Worm (Caenorhabditis elegans) whole organism, early embryonic: ENCODE results near the gene yif-1.

Source experiments
- B0310.2 ChIP-seq: sonication (generic microtip); optimal IDR thresholded peaks from 2 replicates; lab custom pipeline; 2016; ENCODE audit warnings: mild to moderate bottlenecking, missing genetic modification characterization, missing compliant biosample characterization
- F13C5.2 ChIP-seq: sonication (generic microtip); optimal IDR thresholded peaks from 2 replicates; lab custom pipeline; 2017; ENCODE audit warnings: mild to moderate bottlenecking, missing genetic modification characterization, inconsistent platforms, missing compliant biosample characterization
- aly-1 ChIP-seq: sonication (generic microtip); optimal IDR thresholded peaks from 2 replicates; lab custom pipeline; 2016; ENCODE audit warnings: missing genetic modification characterization, missing compliant biosample characterization
- ama-1 ChIP-seq: fragments of 150-350 bp; optimal IDR thresholded peaks from 2 replicates; lab custom pipeline; 2014
- ceh-13 ChIP-seq: fragments of 200-800 bp; sonication (Bioruptor generic); optimal IDR thresholded peaks from 2 replicates; lab custom pipeline; 2018; ENCODE audit warnings: mild to moderate bottlenecking, missing genetic modification characterization, missing compliant biosample characterization
- ceh-36 ChIP-seq: sonication (generic microtip); optimal IDR thresholded peaks from 2 replicates; lab custom pipeline; 2016; ENCODE audit warnings: missing genetic modification characterization, inconsistent platforms, missing compliant biosample characterization
- ets-7 ChIP-seq: sonication (generic microtip); optimal IDR thresholded peaks from 2 replicates; lab custom pipeline; 2016; ENCODE audit warnings: missing genotype, missing genetic modification characterization, missing compliant biosample characterization
- flt-1 ChIP-seq: fragments of 200-800 bp; sonication (Bioruptor generic); IDR thresholded peaks from 2 replicates; pipeline ENCODE4 v1.3.6; 2022; ENCODE audit warnings: missing genetic modification characterization, missing compliant biosample characterization
- hmbx-1 ChIP-seq: sonication (generic microtip); optimal IDR thresholded peaks from 2 replicates; lab custom pipeline; 2016; ENCODE audit warnings: mild to moderate bottlenecking, missing genetic modification characterization, missing compliant biosample characterization
- hmg-4 ChIP-seq: fragments of 200-800 bp; sonication (Bioruptor generic); optimal IDR thresholded peaks from 2 replicates; lab custom pipeline; 2018; ENCODE audit warnings: mild to moderate bottlenecking, missing genetic modification characterization, missing compliant biosample characterization
- hnd-1 ChIP-seq: sonication (generic microtip); optimal IDR thresholded peaks from 2 replicates; lab custom pipeline; 2016; ENCODE audit warnings: missing genetic modification characterization, missing compliant biosample characterization
- pes-1 ChIP-seq: fragments of 200-800 bp; sonication (Bioruptor generic); IDR thresholded peaks from 2 replicates; pipeline ENCODE4 v1.3.6; 2022; ENCODE audit warnings: missing genetic modification reagents, missing genetic modification characterization, missing compliant biosample characterization
- scrt-1 ChIP-seq: fragments of 200-800 bp; sonication (Bioruptor generic); IDR thresholded peaks from 2 replicates; pipeline ENCODE4 v1.3.6; 2022; ENCODE audit warnings: missing genetic modification characterization, missing compliant biosample characterization
- sea-1 ChIP-seq: fragments of 200-800 bp; sonication (Bioruptor generic); conservative IDR thresholded peaks from 2 replicates; pipeline ENCODE4 v1.3.6; 2022; ENCODE audit warnings: missing genetic modification characterization, missing compliant biosample characterization
- tbx-11 ChIP-seq: fragments of 200-800 bp; sonication (Bioruptor generic); IDR thresholded peaks from 2 replicates; pipeline ENCODE4 v1.3.6; 2022; ENCODE audit warnings: missing genetic modification characterization, missing compliant biosample characterization
- tbx-37 ChIP-seq: fragments of 200-800 bp; sonication (Bioruptor generic); conservative IDR thresholded peaks from 2 replicates; pipeline ENCODE4 v1.3.6; 2022; ENCODE audit warnings: missing genetic modification reagents, missing genetic modification characterization, missing compliant biosample characterization
- tra-4 ChIP-seq: sonication (generic microtip); optimal IDR thresholded peaks from 2 replicates; lab custom pipeline; 2017; ENCODE audit warnings: missing genetic modification characterization, missing compliant biosample characterization

Gene yif-1

DNA sequence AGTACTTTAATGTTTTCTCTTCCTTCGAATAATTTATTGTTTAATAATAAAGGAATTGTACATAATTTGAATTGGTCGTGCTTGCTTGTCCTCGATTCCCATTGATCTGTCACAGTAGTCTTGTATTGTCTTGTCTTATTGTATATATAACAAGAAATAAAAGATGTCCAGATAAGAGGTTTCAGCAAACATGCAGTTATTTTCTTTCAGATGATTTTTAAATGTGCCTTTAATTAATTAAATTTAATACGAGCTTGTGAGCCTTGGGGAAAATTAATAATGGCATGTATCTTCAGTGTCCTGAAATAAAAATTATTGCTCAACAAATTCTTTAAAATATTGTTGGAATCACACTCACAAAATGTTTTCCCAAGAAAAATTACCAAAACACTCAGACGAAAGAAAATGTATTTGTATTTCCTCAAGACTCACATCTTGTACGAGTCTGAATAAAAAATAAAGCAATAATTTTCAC is 31.6 kb downstream of the yif-1 start:
- TF ChIP-seq ceh-36 (tag; lab: Kevin White, UChicago), result no peak
- no peak for TF ChIP-seq tra-4 (tag; lab: Kevin White, UChicago)
- no peak for TF ChIP-seq B0310.2
- no peak for TF ChIP-seq hmbx-1 (tag; lab: Kevin White, UChicago)
- TF ChIP-seq scrt-1, result no peak
- no peak for TF ChIP-seq F13C5.2 (tag; lab: Kevin White, UChicago)
- no peak for TF ChIP-seq ama-1 (lab: Kevin White, UChicago)
- TF ChIP-seq tbx-11 (GFP tag; lab: Robert Waterston, UW), result no peak
- no peak for TF ChIP-seq hmg-4
- TF ChIP-seq tbx-37, result no peak
- no peak for TF ChIP-seq sea-1 (GFP tag; lab: Robert Waterston, UW)
- TF ChIP-seq ceh-13 (GFP tag; lab: Kevin White, UChicago), result no peak
- no peak for TF ChIP-seq hnd-1 (tag; lab: Kevin White, UChicago)
- no peak for TF ChIP-seq flt-1
- TF ChIP-seq pes-1 (GFP tag; lab: Robert Waterston, UW), result no peak
- no peak for TF ChIP-seq ets-7 (tag; lab: Kevin White, UChicago)
- no peak for TF ChIP-seq aly-1 (tag; lab: Kevin White, UChicago)

DNA sequence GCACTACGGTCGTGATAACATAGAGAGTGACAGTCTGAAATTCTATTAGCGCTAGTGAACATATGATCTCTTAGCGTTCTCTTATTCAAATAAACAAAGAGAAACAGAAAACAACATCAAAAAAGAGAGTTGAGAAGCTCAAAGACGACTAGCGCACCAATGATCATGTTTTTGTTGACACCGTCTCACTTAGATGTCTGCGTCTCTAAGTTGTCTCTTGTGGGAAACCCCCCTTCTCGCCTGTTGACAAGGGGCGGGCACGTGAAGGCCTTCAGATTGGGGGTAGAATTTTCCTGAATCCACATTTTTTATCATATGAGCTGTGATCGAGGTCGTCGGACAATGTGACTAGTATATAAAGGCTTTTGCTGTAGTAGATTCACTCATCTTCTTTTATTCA is 34.8 kb downstream of the yif-1 start:
- TF ChIP-seq F13C5.2 (tag; lab: Kevin White, UChicago) (no peak), tbx-37 (no peak)

DNA sequence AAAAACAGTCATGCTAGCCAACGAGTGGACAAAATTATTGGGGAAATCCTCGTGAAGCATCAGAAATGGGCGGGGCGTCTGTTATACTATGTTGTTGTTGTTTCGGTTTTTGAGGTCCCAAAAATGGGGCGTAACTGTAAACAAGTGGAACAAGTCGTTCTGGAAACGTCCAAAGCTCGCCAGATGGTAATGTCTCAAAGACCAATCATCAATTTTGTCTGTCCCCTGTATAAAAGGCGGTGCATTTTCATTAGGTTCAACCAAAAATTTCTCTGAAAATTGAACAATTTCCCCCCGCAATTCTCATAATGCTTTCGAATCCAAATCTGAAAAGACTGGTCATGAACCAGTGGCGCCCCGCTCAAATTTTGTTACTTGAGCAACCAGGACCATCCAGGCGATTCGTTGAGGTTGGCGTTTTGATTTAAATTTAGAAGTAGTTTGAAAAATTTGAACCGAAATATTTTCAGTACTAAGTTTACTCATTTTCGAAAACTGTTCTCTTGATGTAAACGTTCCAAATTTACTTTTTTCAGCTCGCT is 35.6 kb downstream of the yif-1 start:
- TF ChIP-seq ets-7 (tag; lab: Kevin White, UChicago) (no peak), flt-1 (no peak), hmbx-1 (tag; lab: Kevin White, UChicago) (no peak), hmg-4 (no peak), ceh-36 (tag; lab: Kevin White, UChicago) (no peak), sea-1 (GFP tag; lab: Robert Waterston, UW) (no peak), tra-4 (tag; lab: Kevin White, UChicago) (no peak), scrt-1 (no peak), hnd-1 (tag; lab: Kevin White, UChicago) (no peak), ama-1 (lab: Kevin White, UChicago) (no peak), tbx-11 (GFP tag; lab: Robert Waterston, UW) (no peak), tbx-37 (no peak), ceh-13 (GFP tag; lab: Kevin White, UChicago) (no peak), B0310.2 (no peak), F13C5.2 (tag; lab: Kevin White, UChicago) (no peak)

DNA sequence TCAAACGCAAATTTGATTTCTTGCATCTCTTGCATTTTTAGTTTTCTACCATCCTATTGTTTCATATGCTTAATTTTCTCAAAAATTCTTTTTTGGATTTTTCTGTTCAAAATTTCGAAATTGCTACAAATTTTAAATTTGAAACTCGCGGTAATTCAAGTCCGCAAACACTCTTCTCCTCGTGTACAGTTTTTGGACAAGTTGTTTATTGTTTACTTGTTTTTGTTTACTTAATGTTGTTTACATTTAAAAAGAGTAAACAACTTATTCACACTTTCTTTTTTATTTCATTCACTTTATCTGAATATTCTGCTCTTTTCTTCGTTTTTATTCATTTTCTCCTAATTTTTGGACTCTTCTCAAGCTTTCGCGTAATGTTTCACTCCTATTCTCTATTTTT is 36.4 kb downstream of the yif-1 start:
- TF ChIP-seq hnd-1 (tag; lab: Kevin White, UChicago) (no peak), tra-4 (tag; lab: Kevin White, UChicago) (no peak), B0310.2 (no peak), scrt-1 (no peak), ets-7 (tag; lab: Kevin White, UChicago) (no peak), ceh-13 (GFP tag; lab: Kevin White, UChicago) (no peak), aly-1 (tag; lab: Kevin White, UChicago) (no peak), flt-1 (no peak), hmg-4 (no peak), pes-1 (GFP tag; lab: Robert Waterston, UW) (no peak)

DNA sequence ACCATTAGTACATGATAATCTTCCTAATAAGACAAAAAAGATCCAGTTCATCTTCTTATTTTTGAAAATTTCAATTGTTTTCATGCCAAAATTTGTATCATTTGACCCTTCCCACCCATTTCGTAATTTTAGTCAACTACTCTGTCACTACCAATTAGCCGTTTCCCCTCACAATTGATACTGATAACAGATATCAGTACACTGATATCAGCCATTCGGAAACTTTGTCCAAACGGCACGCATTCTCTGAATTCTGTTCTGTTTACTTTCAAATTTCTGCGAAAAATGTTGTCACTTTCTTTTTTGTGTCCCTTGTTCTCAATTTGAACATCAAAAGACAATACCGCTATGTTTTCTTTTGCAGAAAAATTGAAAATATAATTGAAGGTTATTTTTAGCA is 42.1 kb downstream of the yif-1 start:
- TF ChIP-seq tbx-37, result no peak
- no peak for TF ChIP-seq pes-1 (GFP tag; lab: Robert Waterston, UW)
- no peak for TF ChIP-seq tra-4 (tag; lab: Kevin White, UChicago)
- TF ChIP-seq tbx-11 (GFP tag; lab: Robert Waterston, UW), result no peak

DNA sequence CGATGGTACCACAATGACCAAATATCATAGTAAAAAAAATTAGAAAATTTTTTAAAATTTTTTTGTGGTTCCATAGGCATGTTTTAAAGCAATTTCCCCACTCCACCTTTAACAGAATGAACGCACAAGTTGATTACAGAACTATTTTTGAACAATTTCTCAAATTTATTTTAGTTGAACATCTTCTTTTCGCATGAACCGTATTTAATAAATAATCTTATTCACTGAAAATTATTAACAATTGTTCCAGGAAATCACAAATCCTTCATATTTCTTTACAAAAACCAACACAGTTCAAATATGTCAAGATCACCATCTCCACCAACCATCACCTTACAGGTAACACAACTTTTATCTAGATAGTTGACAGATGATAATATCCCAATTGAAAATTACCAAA is 43.1 kb downstream of the yif-1 start, which contains the start of gene lea-1:
Gene lea-1, plus strand, starts transcription at position 301 of the 400 bp plus-strand sequence.
- TF ChIP-seq F13C5.2 (tag; lab: Kevin White, UChicago) (no peak), hnd-1 (tag; lab: Kevin White, UChicago) (no peak), tra-4 (tag; lab: Kevin White, UChicago) (no peak), scrt-1 (no peak), ceh-13 (GFP tag; lab: Kevin White, UChicago) (no peak), hmg-4 (no peak), flt-1 (no peak), hmbx-1 (tag; lab: Kevin White, UChicago) (no peak), tbx-11 (GFP tag; lab: Robert Waterston, UW) (no peak), tbx-37 (no peak), sea-1 (GFP tag; lab: Robert Waterston, UW) (no peak), ets-7 (tag; lab: Kevin White, UChicago) (no peak), ama-1 (lab: Kevin White, UChicago) (no peak), ceh-36 (tag; lab: Kevin White, UChicago) (no peak), pes-1 (GFP tag; lab: Robert Waterston, UW) (no peak), aly-1 (tag; lab: Kevin White, UChicago) (no peak), B0310.2 (no peak)

DNA sequence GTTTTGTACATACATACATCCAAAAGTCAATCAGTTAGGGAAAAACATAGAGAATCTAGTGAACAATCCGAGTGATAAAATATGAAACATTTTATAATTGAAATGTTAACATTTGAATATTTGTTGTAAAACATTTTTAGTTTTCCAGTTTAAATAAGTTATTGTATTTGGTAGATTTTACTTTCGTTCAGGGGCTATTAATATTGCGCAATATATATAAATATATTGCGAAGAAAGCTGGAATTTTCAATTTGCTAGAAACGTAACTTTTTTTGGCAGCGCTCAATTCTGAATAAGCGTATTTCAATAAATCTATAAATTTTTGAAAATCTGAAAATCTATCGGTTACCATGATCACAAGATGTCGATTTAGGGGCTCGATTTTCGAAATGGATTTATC is 47.2 kb downstream of the yif-1 start:
- TF ChIP-seq pes-1 (GFP tag; lab: Robert Waterston, UW) (no peak), hmbx-1 (tag; lab: Kevin White, UChicago) (no peak), ets-7 (tag; lab: Kevin White, UChicago) (no peak), ama-1 (lab: Kevin White, UChicago) (no peak), flt-1 (no peak), hnd-1 (tag; lab: Kevin White, UChicago) (no peak), B0310.2 (no peak), sea-1 (GFP tag; lab: Robert Waterston, UW) (no peak), ceh-13 (GFP tag; lab: Kevin White, UChicago) (no peak), F13C5.2 (tag; lab: Kevin White, UChicago) (no peak), hmg-4 (no peak), aly-1 (tag; lab: Kevin White, UChicago) (no peak), scrt-1 (no peak), tbx-37 (no peak), tbx-11 (GFP tag; lab: Robert Waterston, UW) (no peak)
